Worm (Caenorhabditis elegans): ENCODE results near the gene twk-46.

ce11 chrV:19051425-19051824 lies 8.5 kb upstream of the twk-46 start:
- TF ChIP-seq him-1 (tag; optimal IDR thresholded peaks at IDR 0.05) (no peak), F10E7.11 (tag; optimal IDR thresholded peaks at IDR 0.05) (no peak), nhr-90 (tag; optimal IDR thresholded peaks at IDR 0.05) (no peak)

All from whole organism, young adult.